Fruit fly (Drosophila melanogaster): ENCODE data around the gene Sfp84E.

- TF ChIP-seq psq (optimal IDR thresholded peaks at IDR 0.05) = no peak
- TF ChIP-seq Dll (optimal IDR thresholded peaks at IDR 0.05) = no peak
- no peak for TF ChIP-seq EcR (GFP tag; optimal IDR thresholded peaks at IDR 0.05)
- no peak for TF ChIP-seq usp (GFP tag; optimal IDR thresholded peaks at IDR 0.05)
Measured at dm6 chr3R:7991446-7991845, 11.3 kb upstream of the Sfp84E start.

Data from whole organism.